Fruit fly (Drosophila melanogaster) whole organism, embryonic: ENCODE data around the gene CG14695.

ENCODE experiments used
- BEAF-32 ChIP-seq: fragments of 200-800 bp; sonication (Bioruptor generic); optimal IDR thresholded peaks from 3 replicates; lab custom pipeline; 2017; ENCODE audit warnings: missing biosample characterization, missing genetic modification characterization, mild to moderate bottlenecking, moderate library complexity, missing genetic modification reagents
- CG10274 ChIP-seq: fragments of 200-800 bp; sonication (Bioruptor generic); optimal IDR thresholded peaks from 3 replicates; lab custom pipeline; 2017; ENCODE audit warnings: missing biosample characterization, mild to moderate bottlenecking, missing genetic modification characterization
- CG12236 ChIP-seq: fragments of 200-800 bp; sonication (Bioruptor generic); optimal IDR thresholded peaks from 2 replicates; lab custom pipeline; 2016; ENCODE audit warnings: missing biosample characterization, missing genetic modification characterization
- CG12744 ChIP-seq: fragments of 200-800 bp; sonication (Bioruptor generic); optimal IDR thresholded peaks from 2 replicates; lab custom pipeline; 2016; ENCODE audit warnings: missing biosample characterization, missing genetic modification characterization
- CG13424 ChIP-seq: fragments of 200-800 bp; sonication (Bioruptor generic); optimal IDR thresholded peaks from 2 replicates; lab custom pipeline; 2019; ENCODE audit warnings: missing biosample characterization, mild to moderate bottlenecking, missing genetic modification characterization, moderate library complexity
- CG14014 ChIP-seq: fragments of 200-800 bp; sonication (Bioruptor generic); IDR thresholded peaks from 2 replicates; pipeline ENCODE4 v1.3.6; 2022; ENCODE audit warnings: missing biosample characterization, missing genetic modification characterization
- CG14667 ChIP-seq: fragments of 200-800 bp; sonication (Bioruptor generic); IDR thresholded peaks from 2 replicates; pipeline ENCODE4 v1.3.6; 2022; ENCODE audit warnings: missing biosample characterization, missing genetic modification characterization
- CG1602 ChIP-seq: fragments of 200-800 bp; sonication (Bioruptor generic); optimal IDR thresholded peaks from 3 replicates; lab custom pipeline; 2016; ENCODE audit warnings: missing biosample characterization, missing genetic modification characterization
- CG1792 ChIP-seq: fragments of 200-800 bp; sonication (Bioruptor generic); optimal IDR thresholded peaks from 2 replicates; lab custom pipeline; 2016; ENCODE audit warnings: missing biosample characterization, missing genetic modification characterization
- CG2129 ChIP-seq: fragments of 200-800 bp; sonication (Bioruptor generic); IDR thresholded peaks from 2 replicates; pipeline ENCODE4 v1.3.6; 2022; ENCODE audit warnings: missing biosample characterization, missing genetic modification characterization; ENCODE audit not compliant: partially characterized antibody
- CG2712 ChIP-seq: fragments of 200-800 bp; optimal IDR thresholded peaks from 3 replicates; lab custom pipeline; 2019; ENCODE audit warnings: missing biosample characterization, mild to moderate bottlenecking, missing genetic modification characterization, moderate library complexity
- CG2889 ChIP-seq: fragments of 200-800 bp; sonication (Bioruptor generic); IDR thresholded peaks from 3 replicates; pipeline ENCODE4 v1.3.6; 2022; ENCODE audit warnings: missing biosample characterization, missing genetic modification characterization
- CG30431 ChIP-seq: fragments of 200-800 bp; sonication (Bioruptor generic); optimal IDR thresholded peaks from 2 replicates; lab custom pipeline; 2017; ENCODE audit warnings: missing biosample characterization, missing genetic modification characterization
- CG4282 ChIP-seq: fragments of 200-800 bp; sonication (Bioruptor generic); optimal IDR thresholded peaks from 2 replicates; lab custom pipeline; 2016; ENCODE audit warnings: missing biosample characterization, missing genetic modification characterization
- CG4617 ChIP-seq: fragments of 200-800 bp; sonication (Bioruptor generic); optimal IDR thresholded peaks from 3 replicates; lab custom pipeline; 2016; ENCODE audit warnings: missing biosample characterization, missing genetic modification characterization, borderline replicate concordance
- CG4707 ChIP-seq: fragments of 200-800 bp; sonication (Bioruptor generic); optimal IDR thresholded peaks from 2 replicates; lab custom pipeline; 2018; ENCODE audit warnings: missing biosample characterization, mild to moderate bottlenecking, missing genetic modification characterization, moderate library complexity
- CG6254 ChIP-seq: fragments of 200-800 bp; sonication (Bioruptor generic); optimal IDR thresholded peaks from 3 replicates; lab custom pipeline; 2017; ENCODE audit warnings: mild to moderate bottlenecking, missing biosample characterization, missing genetic modification reagents, missing genetic modification characterization
- CG6813 ChIP-seq: fragments of 200-800 bp; sonication (Bioruptor generic); optimal IDR thresholded peaks from 2 replicates; lab custom pipeline; 2017; ENCODE audit warnings: missing biosample characterization, missing genetic modification characterization, mild to moderate bottlenecking, moderate library complexity, missing genetic modification reagents
- CG7556 ChIP-seq: fragments of 200-800 bp; sonication (Bioruptor generic); optimal IDR thresholded peaks from 2 replicates; lab custom pipeline; 2017; ENCODE audit warnings: missing biosample characterization, mild to moderate bottlenecking, missing genetic modification characterization
- CG9932 ChIP-seq: fragments of 200-800 bp; sonication (Bioruptor generic); IDR thresholded peaks from 2 replicates; pipeline ENCODE4 v1.3.6; 2022; ENCODE audit warnings: missing biosample characterization, missing genetic modification characterization
- Chrac-16 ChIP-seq: fragments of 200-800 bp; sonication (Bioruptor generic); optimal IDR thresholded peaks from 3 replicates; lab custom pipeline; 2016; ENCODE audit warnings: missing biosample characterization, missing genetic modification characterization
- D19B ChIP-seq: fragments of 200-800 bp; sonication (Bioruptor generic); optimal IDR thresholded peaks from 2 replicates; lab custom pipeline; 2017; ENCODE audit warnings: missing biosample characterization, mild to moderate bottlenecking, missing genetic modification characterization
- Dfd ChIP-seq, 2 experiments: fragments of >200 bp; optimal IDR thresholded peaks; 2 replicates each; lab custom pipeline; 2017; ENCODE audit warnings: missing biosample characterization in 2 of 2, missing genetic modification characterization in 2 of 2
- Dip3 ChIP-seq: fragments of 200-800 bp; sonication (Bioruptor generic); optimal IDR thresholded peaks from 3 replicates; lab custom pipeline; 2016; ENCODE audit warnings: missing biosample characterization, missing genetic modification characterization
- Fer3 ChIP-seq: fragments of 200-800 bp; sonication (Bioruptor generic); optimal IDR thresholded peaks from 2 replicates; lab custom pipeline; 2018; ENCODE audit warnings: missing biosample characterization, mild to moderate bottlenecking, missing genetic modification characterization, moderate library complexity
- Nf-YC ChIP-seq: fragments of 200-800 bp; optimal IDR thresholded peaks from 3 replicates; lab custom pipeline; 2019; ENCODE audit warnings: missing biosample characterization, mild to moderate bottlenecking, missing genetic modification characterization, moderate library complexity
- PHDP ChIP-seq: fragments of 200-800 bp; sonication (Bioruptor generic); optimal IDR thresholded peaks from 3 replicates; lab custom pipeline; 2018; ENCODE audit warnings: missing biosample characterization, mild to moderate bottlenecking, missing genetic modification characterization, moderate library complexity
- Ravus ChIP-seq: fragments of 200-800 bp; sonication (Bioruptor generic); IDR thresholded peaks from 2 replicates; pipeline ENCODE4 v1.3.6; 2022; ENCODE audit warnings: missing biosample characterization, missing genetic modification characterization
- Scr ChIP-seq: fragments of 200-800 bp; sonication (Bioruptor generic); IDR thresholded peaks from 2 replicates; pipeline ENCODE4 v1.3.6; 2022; ENCODE audit warnings: missing biosample characterization, missing genetic modification characterization; ENCODE audit not compliant: partially characterized antibody
- ato ChIP-seq: fragments of 200-800 bp; sonication (Bioruptor generic); IDR thresholded peaks from 2 replicates; pipeline ENCODE4 v1.3.6; 2022; ENCODE audit warnings: missing biosample characterization, missing genetic modification characterization; ENCODE audit not compliant: partially characterized antibody
- da ChIP-seq: fragments of 200-800 bp; sonication (Bioruptor generic); optimal IDR thresholded peaks from 2 replicates; lab custom pipeline; 2016; ENCODE audit warnings: missing biosample characterization, missing genetic modification characterization
- ems ChIP-seq: fragments of 200-800 bp; sonication (Bioruptor generic); optimal IDR thresholded peaks from 3 replicates; lab custom pipeline; 2016; ENCODE audit warnings: missing biosample characterization, missing genetic modification characterization
- inv ChIP-seq: fragments of 200-800 bp; sonication (Bioruptor generic); IDR thresholded peaks from 2 replicates; pipeline ENCODE4 v1.3.6; 2022; ENCODE audit warnings: missing biosample characterization, missing genetic modification characterization; ENCODE audit not compliant: partially characterized antibody
- jigr1 ChIP-seq: fragments of 200-800 bp; sonication (Bioruptor generic); IDR thresholded peaks from 3 replicates; pipeline ENCODE4 v1.3.6; 2022; ENCODE audit warnings: missing biosample characterization, missing genetic modification characterization
- jing ChIP-seq: fragments of 200-800 bp; sonication (Bioruptor generic); optimal IDR thresholded peaks from 2 replicates; lab custom pipeline; 2018; ENCODE audit warnings: missing biosample characterization, mild to moderate bottlenecking, missing genetic modification characterization
- kah ChIP-seq: fragments of 200-800 bp; sonication (Bioruptor generic); optimal IDR thresholded peaks from 2 replicates; lab custom pipeline; 2018; ENCODE audit warnings: missing biosample characterization, mild to moderate bottlenecking, missing genetic modification characterization
- lov ChIP-seq, 2 experiments: fragments of 200-800 bp in 1 of 2; fragments of >200 bp in 1 of 2; sonication (Bioruptor generic) in 1 of 2; IDR thresholded peaks in 1 of 2; optimal IDR thresholded peaks in 1 of 2; 2 replicates in 1 of 2; 3 replicates in 1 of 2; pipeline versions ENCODE4 v1.3.6 to Lab custom; 2017 to 2022; ENCODE audit warnings: missing biosample characterization in 1 of 2, missing genetic modification characterization in 1 of 2
- mld ChIP-seq: fragments of 200-800 bp; sonication (Bioruptor generic); IDR thresholded peaks from 3 replicates; pipeline ENCODE4 v1.3.6; 2022; ENCODE audit warnings: missing biosample characterization, missing genetic modification characterization; ENCODE audit not compliant: partially characterized antibody
- p53 ChIP-seq: fragments of 200-800 bp; sonication (Bioruptor generic); optimal IDR thresholded peaks from 2 replicates; lab custom pipeline; 2016; ENCODE audit warnings: missing biosample characterization, missing genetic modification characterization
- prd ChIP-seq, 3 experiments: fragments of >200 bp in 2 of 3; fragments of 200-800 bp in 1 of 3; sonication (Bioruptor generic) in 1 of 3; optimal IDR thresholded peaks in 2 of 3; IDR thresholded peaks in 1 of 3; 2 replicates in 2 of 3; 3 replicates in 1 of 3; pipeline versions ENCODE4 v1.3.6 to Lab custom; 2017 to 2022; ENCODE audit warnings: missing biosample characterization in 1 of 3, missing genetic modification characterization in 1 of 3
- ranshi ChIP-seq: fragments of 200-800 bp; sonication (Bioruptor generic); IDR thresholded peaks from 2 replicates; pipeline ENCODE4 v1.3.6; 2022; ENCODE audit warnings: missing biosample characterization, missing genetic modification characterization
- so ChIP-seq: fragments of 200-800 bp; sonication (Bioruptor generic); IDR thresholded peaks from 3 replicates; pipeline ENCODE4 v1.3.6; 2022; ENCODE audit warnings: missing biosample characterization, missing genetic modification characterization
- tll ChIP-seq, 2 experiments: fragments of 200-800 bp in 1 of 2; fragments of >200 bp in 1 of 2; sonication (Bioruptor generic) in 1 of 2; optimal IDR thresholded peaks; 2 replicates each; lab custom pipeline; 2017 to 2019; ENCODE audit warnings: missing biosample characterization in 2 of 2, missing genetic modification characterization in 2 of 2, mild to moderate bottlenecking in 1 of 2, moderate library complexity in 1 of 2
- tx ChIP-seq: fragments of 200-800 bp; sonication (Bioruptor generic); optimal IDR thresholded peaks from 2 replicates; lab custom pipeline; 2016; ENCODE audit warnings: missing biosample characterization, missing genetic modification characterization
- vvl ChIP-seq: fragments of 200-800 bp; sonication (Bioruptor generic); IDR thresholded peaks from 2 replicates; pipeline ENCODE4 v1.3.6; 2022; ENCODE audit warnings: missing biosample characterization, missing genetic modification characterization
- zf30C ChIP-seq: fragments of 200-800 bp; sonication (Bioruptor generic); optimal IDR thresholded peaks from 3 replicates; lab custom pipeline; 2018; ENCODE audit warnings: missing biosample characterization, mild to moderate bottlenecking, missing genetic modification characterization

The CG14695 gene

dm6 chr3R:10886462-10887315 lies 7.6 kb upstream of the CG14695 start (continued):
- TF ChIP-seq CG13424 (peak; percentile 94), Dip3 (GFP tag; lab: Kevin White, UChicago) (peak; percentile 85), CG2129 (GFP tag; lab: Robert Waterston, UW) (no peak), kah (GFP tag; lab: Kevin White, UChicago) (peak; percentile 89), inv (GFP tag; lab: Robert Waterston, UW) (no peak; the same call in 1 of the 2 replicates), CG6254 (GFP tag; lab: Kevin White, UChicago) (peak; percentile 74), p53 (GFP tag; lab: Kevin White, UChicago) (peak; percentile 17), ato (GFP tag; lab: Robert Waterston, UW) (no peak), prd (optimal IDR thresholded peaks at IDR 0.05; lab: Kevin White, UChicago) (no peak), prd (GFP tag; IDR thresholded peaks at IDR 0.05; lab: Robert Waterston, UW) (peak; percentile 86), jigr1 (GFP tag; lab: Robert Waterston, UW) (peak; percentile 79), CG14014 (GFP tag; lab: Robert Waterston, UW) (peak; percentile 87), CG10274 (GFP tag; lab: Kevin White, UChicago) (peak; percentile 99), Dfd (GFP tag; optimal IDR thresholded peaks at IDR 0.05; lab: Kevin White, UChicago) (no peak), tll (GFP tag; optimal IDR thresholded peaks at IDR 0.05; lab: Kevin White, UChicago) (no peak), PHDP (tag; lab: Kevin White, UChicago) (peak; percentile 95), D19B (GFP tag; lab: Kevin White, UChicago) (peak; percentile 73), jing (GFP tag; lab: Kevin White, UChicago) (peak; percentile 55), zf30C (GFP tag; lab: Kevin White, UChicago) (no peak), ems (peak; percentile 92), CG12744 (GFP tag; lab: Kevin White, UChicago) (peak; percentile 87), CG14667 (GFP tag; lab: Robert Waterston, UW) (peak; percentile 75), CG9932 (GFP tag; lab: Robert Waterston, UW) (peak; percentile 94), Scr (0 out of 2 replicates have a peak, but pooled peaks have one; percentile 25), Fer3 (tag; lab: Kevin White, UChicago) (peak; percentile 91), CG30431 (GFP tag; lab: Kevin White, UChicago) (peak; percentile 60), CG4707 (GFP tag; lab: Kevin White, UChicago) (peak; percentile 45), Chrac-16 (GFP tag; lab: Kevin White, UChicago) (peak; percentile 86), CG7556 (GFP tag; lab: Kevin White, UChicago) (peak; percentile 95), so (GFP tag; lab: Robert Waterston, UW) (peak; percentile 88; the same call in 2 of the 3 replicates), tx (GFP tag; lab: Kevin White, UChicago) (peak; percentile 71), mld (GFP tag; lab: Robert Waterston, UW) (no peak), da (GFP tag; lab: Kevin White, UChicago) (peak; percentile 64), Nf-YC (tag; lab: Kevin White, UChicago) (peak; percentile 80), CG1792 (GFP tag; lab: Kevin White, UChicago) (peak; percentile 72), CG12236 (GFP tag; lab: Kevin White, UChicago) (peak; percentile 70), vvl (peak; percentile 94), lov (optimal IDR thresholded peaks at IDR 0.05; lab: Kevin White, UChicago) (no peak), lov (GFP tag; IDR thresholded peaks at IDR 0.05; lab: Robert Waterston, UW) (peak; percentile 67; the same call in 1 of the 3 replicates), CG4282 (GFP tag; lab: Kevin White, UChicago) (peak; percentile 66), CG1602 (peak; percentile 83), CG4617 (GFP tag; lab: Kevin White, UChicago) (peak; percentile 36), CG2712 (peak; percentile 85), ranshi (GFP tag; lab: Robert Waterston, UW) (peak; percentile 90), CG2889 (GFP tag; lab: Robert Waterston, UW) (peak; percentile 72), Ravus (GFP tag; lab: Robert Waterston, UW) (peak; percentile 58), BEAF-32 (GFP tag; lab: Kevin White, UChicago) (peak; percentile 6), CG6813 (GFP tag; lab: Kevin White, UChicago) (peak; percentile 91)
